Fruit fly (Drosophila melanogaster) whole organism, wandering third instar larva: Measurements from ENCODE around the gene CG42305.

ENCODE experiments used
- Abd-B ChIP-seq: fragments of >200 bp; optimal IDR thresholded peaks from 2 replicates; lab custom pipeline; 2017; ENCODE audit warnings: missing biosample characterization, missing genetic modification characterization
- CG32264 ChIP-seq: fragments of 200-800 bp; sonication (Bioruptor generic); optimal IDR thresholded peaks from 2 replicates; lab custom pipeline; 2016; ENCODE audit warnings: missing biosample characterization, missing genetic modification characterization
- CG9705 ChIP-seq: fragments of 200-800 bp; sonication (Bioruptor generic); optimal IDR thresholded peaks from 2 replicates; lab custom pipeline; 2018; ENCODE audit warnings: missing biosample characterization, mild to moderate bottlenecking, missing genetic modification characterization
- CrebA ChIP-seq: fragments of 200-800 bp; sonication (Bioruptor generic); optimal IDR thresholded peaks from 2 replicates; lab custom pipeline; 2016; ENCODE audit warnings: missing biosample characterization, mild to moderate bottlenecking, missing genetic modification characterization, borderline replicate concordance
- Dfd ChIP-seq: fragments of >200 bp; optimal IDR thresholded peaks from 2 replicates; lab custom pipeline; 2017; ENCODE audit warnings: missing biosample characterization, missing genetic modification characterization
- Dif ChIP-seq: fragments of 200-275, 200-300 bp; sonication (Bioruptor generic); optimal IDR thresholded peaks from 2 replicates; lab custom pipeline; 2018; ENCODE audit warnings: missing biosample characterization, missing genetic modification characterization; ENCODE audit not compliant: partially characterized antibody
- GATAd ChIP-seq: sonication (Bioruptor generic); optimal IDR thresholded peaks from 2 replicates; lab custom pipeline; 2016; ENCODE audit warnings: missing biosample characterization, missing genetic modification characterization
- HLH106 ChIP-seq: fragments of 200-800 bp; optimal IDR thresholded peaks from 3 replicates; lab custom pipeline; 2019; ENCODE audit warnings: missing biosample characterization, mild to moderate bottlenecking, missing genetic modification characterization, moderate library complexity
- Hnf4 ChIP-seq: fragments of 200-800 bp; sonication (Bioruptor generic); optimal IDR thresholded peaks from 2 replicates; lab custom pipeline; 2016; ENCODE audit warnings: missing biosample characterization, mild to moderate bottlenecking, missing genetic modification characterization
- Hr78 ChIP-seq: fragments of >200 bp; optimal IDR thresholded peaks from 2 replicates; lab custom pipeline; 2017; ENCODE audit warnings: missing biosample characterization, missing genetic modification characterization
- Hr83 ChIP-seq: fragments of 200-300 bp; sonication (Bioruptor generic); optimal IDR thresholded peaks from 2 replicates; lab custom pipeline; 2016; ENCODE audit warnings: missing biosample characterization, mild to moderate bottlenecking, missing genetic modification characterization, moderate library complexity; ENCODE audit not compliant: poor library complexity, severe bottlenecking
- Jra ChIP-seq: sonication (Bioruptor generic); optimal IDR thresholded peaks from 2 replicates; lab custom pipeline; 2016; ENCODE audit warnings: missing biosample characterization, missing genetic modification characterization
- Mio ChIP-seq: sonication (Bioruptor generic); optimal IDR thresholded peaks from 2 replicates; lab custom pipeline; 2016; ENCODE audit warnings: missing biosample characterization, missing genetic modification characterization
- Myc ChIP-seq: fragments of >200 bp; optimal IDR thresholded peaks from 2 replicates; lab custom pipeline; 2017
- N ChIP-seq: fragments of >200 bp; optimal IDR thresholded peaks from 2 replicates; lab custom pipeline; 2018; ENCODE audit warnings: missing biosample characterization, missing external identifiers, missing genetic modification characterization
- OdsH ChIP-seq: fragments of 200-800 bp; sonication (Bioruptor generic); optimal IDR thresholded peaks from 2 replicates; lab custom pipeline; 2016; ENCODE audit warnings: missing biosample characterization, mild to moderate bottlenecking, missing genetic modification characterization
- Rel ChIP-seq, 2 experiments: fragments of 200-800 bp; sonication (Bioruptor generic) in 1 of 2; optimal IDR thresholded peaks; 2 replicates in 1 of 2; 3 replicates in 1 of 2; lab custom pipeline; 2016 to 2019; ENCODE audit warnings: mild to moderate bottlenecking in 2 of 2, missing biosample characterization in 2 of 2, missing genetic modification characterization in 2 of 2, moderate library complexity in 1 of 2
- Sp1 ChIP-seq: fragments of 200-800 bp; sonication (Bioruptor generic); optimal IDR thresholded peaks from 3 replicates; lab custom pipeline; 2019; ENCODE audit warnings: missing biosample characterization, mild to moderate bottlenecking, missing genetic modification characterization, moderate library complexity
- Vsx2 ChIP-seq: fragments of 200-300, 225-300 bp; sonication (Bioruptor generic); optimal IDR thresholded peaks from 2 replicates; lab custom pipeline; 2018; ENCODE audit warnings: missing biosample characterization, missing genetic modification characterization; ENCODE audit not compliant: partially characterized antibody
- br ChIP-seq: fragments of 200-800 bp; sonication (Bioruptor generic); optimal IDR thresholded peaks from 2 replicates; lab custom pipeline; 2016; ENCODE audit warnings: missing biosample characterization, missing genetic modification characterization
- brk ChIP-seq: fragments of 200-800 bp; sonication (Bioruptor generic); optimal IDR thresholded peaks from 2 replicates; lab custom pipeline; 2016; ENCODE audit warnings: missing biosample characterization, mild to moderate bottlenecking, missing genetic modification characterization
- dl ChIP-seq, 2 experiments: fragments of 175-275, 200-275 bp in 1 of 2; fragments of 200-275 bp in 1 of 2; sonication (Bioruptor generic); optimal IDR thresholded peaks; lab custom pipeline; 2018; ENCODE audit warnings: mild to moderate bottlenecking in 2 of 2, missing biosample characterization in 2 of 2, missing genetic modification characterization in 2 of 2, moderate library complexity in 2 of 2; ENCODE audit not compliant: partially characterized antibody in 2 of 2, insufficient read depth in 1 of 2
- dmrt93B ChIP-seq: fragments of 200-800 bp; sonication (Bioruptor generic); optimal IDR thresholded peaks from 2 replicates; lab custom pipeline; 2018; ENCODE audit warnings: missing biosample characterization, mild to moderate bottlenecking, missing genetic modification characterization
- dsf ChIP-seq: sonication (Bioruptor generic); optimal IDR thresholded peaks from 2 replicates; lab custom pipeline; 2016; ENCODE audit warnings: missing biosample characterization, missing genetic modification characterization, borderline replicate concordance
- ey ChIP-seq: fragments of 200-800 bp; sonication (Bioruptor generic); optimal IDR thresholded peaks from 2 replicates; lab custom pipeline; 2016; ENCODE audit warnings: missing biosample characterization, missing genetic modification characterization
- foxo ChIP-seq, 2 experiments: fragments of 200-800 bp; sonication (Bioruptor generic); optimal IDR thresholded peaks; 2 replicates in 1 of 2; 3 replicates in 1 of 2; lab custom pipeline; 2016 to 2017; ENCODE audit warnings: missing biosample characterization in 2 of 2, missing genetic modification characterization in 2 of 2
- fru ChIP-seq: fragments of 200-800 bp; sonication (Bioruptor generic); optimal IDR thresholded peaks from 3 replicates; lab custom pipeline; 2016; ENCODE audit warnings: missing biosample characterization, mild to moderate bottlenecking, missing genetic modification characterization
- h ChIP-seq: fragments of 200-800 bp; sonication (Bioruptor generic); optimal IDR thresholded peaks from 3 replicates; lab custom pipeline; 2016; ENCODE audit warnings: missing biosample characterization, mild to moderate bottlenecking, missing genetic modification characterization
- jim ChIP-seq: fragments of 175-275, 200-325 bp; sonication (Bioruptor generic); optimal IDR thresholded peaks from 2 replicates; lab custom pipeline; 2016; ENCODE audit warnings: missing biosample characterization, mild to moderate bottlenecking, missing genetic modification characterization
- lola ChIP-seq: fragments of >200 bp; optimal IDR thresholded peaks from 2 replicates; lab custom pipeline; 2017; ENCODE audit warnings: missing biosample characterization, missing genetic modification characterization
- pan ChIP-seq: fragments of >200 bp; optimal IDR thresholded peaks from 2 replicates; lab custom pipeline; 2017
- psq ChIP-seq: fragments of 200-800 bp; sonication (Bioruptor generic); optimal IDR thresholded peaks from 3 replicates; lab custom pipeline; 2017; ENCODE audit warnings: missing biosample characterization, mild to moderate bottlenecking, missing genetic modification characterization, moderate library complexity
- rgr ChIP-seq: fragments of 200-800 bp; sonication (Bioruptor generic); optimal IDR thresholded peaks from 3 replicates; lab custom pipeline; 2016; ENCODE audit warnings: missing biosample characterization, mild to moderate bottlenecking, missing genetic modification characterization
- sage ChIP-seq: fragments of 200-800 bp; sonication (Bioruptor generic); optimal IDR thresholded peaks from 2 replicates; lab custom pipeline; 2016; ENCODE audit warnings: missing biosample characterization, mild to moderate bottlenecking, missing genetic modification characterization
- sv ChIP-seq: fragments of 200-800 bp; sonication (Bioruptor generic); optimal IDR thresholded peaks from 3 replicates; lab custom pipeline; 2016; ENCODE audit warnings: missing biosample characterization, missing genetic modification characterization
- tai ChIP-seq: sonication (Bioruptor generic); optimal IDR thresholded peaks from 2 replicates; lab custom pipeline; 2016; ENCODE audit warnings: missing biosample characterization, missing genetic modification characterization
- usp ChIP-seq: fragments of >200 bp; optimal IDR thresholded peaks from 2 replicates; lab custom pipeline; 2017; ENCODE audit warnings: missing biosample characterization, missing genetic modification characterization
- woc ChIP-seq: sonication (Bioruptor generic); optimal IDR thresholded peaks from 2 replicates; lab custom pipeline; 2016; ENCODE audit warnings: missing biosample characterization, mild to moderate bottlenecking, missing genetic modification characterization

CG42305 gene

DNA sequence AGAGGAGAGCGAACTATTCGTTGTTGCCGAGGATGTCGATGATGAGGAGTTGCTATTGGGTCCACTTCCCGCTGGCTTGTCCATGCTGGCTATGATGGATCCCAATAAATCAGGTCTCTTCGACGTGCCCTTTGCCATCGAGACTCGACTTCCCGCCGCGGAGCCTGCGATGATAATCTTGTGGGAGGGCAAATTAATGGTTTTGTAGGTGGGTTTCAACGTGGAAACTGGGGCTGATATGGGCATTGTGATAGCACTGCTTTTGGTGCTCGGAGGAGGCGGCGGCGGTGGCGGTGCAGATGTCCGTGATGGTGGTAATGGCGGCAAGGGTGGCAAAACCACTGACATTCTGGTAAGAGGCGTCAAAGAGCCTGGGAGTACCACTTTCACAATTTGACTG, 22.1 kb downstream of the CG42305 start:
- no peak for TF ChIP-seq fru (GFP tag; lab: Kevin White, UChicago)
- no peak for TF ChIP-seq Rel (GFP tag; optimal IDR thresholded peaks at IDR 0.05; lab: Kevin White, UChicago)
- no peak for TF ChIP-seq Rel (tag; optimal IDR thresholded peaks at IDR 0.05; lab: Kevin White, UChicago)
- TF ChIP-seq dsf, result no peak
- TF ChIP-seq dl (GFP tag; optimal IDR thresholded peaks at IDR 0.05; lab: Kevin White, UChicago; ENCODE audit: insufficient read depth in 1 of 2, partially characterized antibody in 2 of 2), result no peak
- TF ChIP-seq woc (GFP tag; lab: Kevin White, UChicago), result no peak

DNA sequence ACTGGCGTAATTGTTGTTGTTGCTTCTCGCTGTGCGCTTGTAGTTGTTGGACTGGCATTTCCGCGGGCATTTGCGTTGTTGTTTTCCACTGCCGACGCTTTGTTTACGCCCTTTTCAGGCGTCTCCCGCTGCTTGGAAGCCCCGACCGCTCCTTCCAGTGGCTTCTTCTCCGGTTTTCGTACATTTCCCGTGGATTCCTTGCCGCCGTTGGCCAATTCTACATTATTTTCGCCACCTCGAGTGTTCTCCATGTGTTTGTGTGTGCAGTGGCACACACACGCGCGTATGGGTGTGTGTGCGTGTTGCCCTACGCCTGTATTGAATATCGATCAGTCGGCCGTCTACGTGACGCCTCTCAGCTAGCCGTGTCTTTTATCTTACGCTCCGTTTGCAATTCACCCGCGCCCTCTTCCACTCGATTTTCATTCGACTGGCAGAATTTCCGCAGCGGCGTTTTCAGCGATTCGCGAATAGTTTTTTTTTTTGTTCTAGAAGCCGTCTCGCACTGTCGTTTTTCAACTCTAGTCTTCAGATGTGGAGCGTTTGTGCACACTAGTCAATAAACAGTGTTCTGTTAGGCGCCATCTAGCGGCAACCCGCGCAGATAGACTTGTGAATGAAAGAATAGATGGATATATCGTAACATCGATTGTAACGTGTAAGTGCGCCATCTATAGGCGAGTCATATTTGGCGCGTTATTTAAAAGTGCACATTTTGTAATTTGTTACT, 26.9 kb downstream of the CG42305 start, which contains the start of gene CG10600:
CG10600 (minus strand) TSS at position 537 of the 730 bp plus-strand sequence.
- TF ChIP-seq rgr (GFP tag; lab: Kevin White, UChicago) (peak; percentile 92), sage (peak; percentile 72), Dif (GFP tag; lab: Kevin White, UChicago) (no peak), dsf (peak; percentile 84), ey (GFP tag; lab: Kevin White, UChicago) (peak; percentile 83), Jra (GFP tag; lab: Kevin White, UChicago) (peak; percentile 92), sv (peak; percentile 74), br (GFP tag; lab: Kevin White, UChicago) (peak; percentile 91), h (peak; percentile 91), jim (GFP tag; lab: Kevin White, UChicago) (peak; percentile 85), tai (GFP tag; lab: Kevin White, UChicago) (no peak), lola (no peak), dmrt93B (GFP tag; lab: Kevin White, UChicago) (peak; percentile 56), GATAd (GFP tag; lab: Kevin White, UChicago) (peak; percentile 61), Abd-B (GFP tag; lab: Kevin White, UChicago) (peak; percentile 51), Rel (GFP tag; optimal IDR thresholded peaks at IDR 0.05; lab: Kevin White, UChicago) (no peak), Rel (tag; optimal IDR thresholded peaks at IDR 0.05; lab: Kevin White, UChicago) (peak; percentile 50), psq (peak; percentile 78), OdsH (peak; percentile 86), dl (GFP tag; optimal IDR thresholded peaks at IDR 0.05; lab: Kevin White, UChicago; ENCODE audit: insufficient read depth in 1 of 2, partially characterized antibody in 2 of 2) (no peak), brk (GFP tag; lab: Kevin White, UChicago) (no peak), woc (GFP tag; lab: Kevin White, UChicago) (no peak), pan (lab: Kevin White, UChicago) (no peak), Hr78 (GFP tag; lab: Kevin White, UChicago) (no peak), Mio (GFP tag; lab: Kevin White, UChicago) (peak; percentile 52), Hr83 (GFP tag; lab: Kevin White, UChicago) (peak; percentile 97), Vsx2 (GFP tag; lab: Kevin White, UChicago) (no peak), CrebA (GFP tag; lab: Kevin White, UChicago) (no peak), CG9705 (peak; percentile 69), HLH106 (tag; lab: Kevin White, UChicago) (peak; percentile 71), Dfd (GFP tag; lab: Kevin White, UChicago) (no peak), Sp1 (GFP tag; lab: Kevin White, UChicago) (peak; percentile 71), N (GFP tag; lab: Kevin White, UChicago) (peak; percentile 74), Myc (lab: Kevin White, UChicago) (peak; percentile 88), foxo (GFP tag; optimal IDR thresholded peaks at IDR 0.05; lab: Kevin White, UChicago) (peak in 1 of 2 experiments; percentile 91), fru (GFP tag; lab: Kevin White, UChicago) (peak; percentile 89), Hnf4 (GFP tag; lab: Kevin White, UChicago) (peak; percentile 95), CG32264 (peak; percentile 60), usp (GFP tag; lab: Kevin White, UChicago) (no peak)
